Comparison of ENCODE assay signal across 1 fruit fly cellular context in genomic region chr3R:9260421-9260973, dm6.
TF ChIP-seq lines count a peak whose summit lies in the region.

Gene ATP6AP2, plus strand, starts transcription at chr3R:9260638.

TF ChIP-seq in whole organism, embryonic, 481 proteins besides CTCF, POLR2A, EP300 and RAD21 (continued from another document and continues in another):
- TF ChIP-seq fd102C (GFP tag; optimal IDR thresholded peaks at IDR 0.05; lab: Kevin White, UChicago) (no peak), CG17359 (tag; optimal IDR thresholded peaks at IDR 0.05; lab: Kevin White, UChicago) (peak; percentile 65), CG30020 (tag; optimal IDR thresholded peaks at IDR 0.05; lab: Kevin White, UChicago) (peak; percentile 84), gro (GFP tag; optimal IDR thresholded peaks at IDR 0.05; lab: Kevin White, UChicago) (peak; percentile 11), Chrac-16 (GFP tag; optimal IDR thresholded peaks at IDR 0.05; lab: Kevin White, UChicago) (peak; percentile 44), CG14050 (GFP tag; IDR thresholded peaks at IDR 0.05; lab: Robert Waterston, UW) (no peak), esg (GFP tag; conservative IDR thresholded peaks at IDR 0.05; lab: Robert Waterston, UW) (no peak), CG5180 (GFP tag; optimal IDR thresholded peaks at IDR 0.05; lab: Kevin White, UChicago) (no peak), Lhr (GFP tag; optimal IDR thresholded peaks at IDR 0.05; lab: Kevin White, UChicago) (peak; percentile 35), CG11085 (GFP tag; IDR thresholded peaks at IDR 0.05; lab: Robert Waterston, UW) (no peak), ewg (GFP tag; optimal IDR thresholded peaks at IDR 0.05; lab: Kevin White, UChicago) (peak; percentile 52), CG6254 (GFP tag; optimal IDR thresholded peaks at IDR 0.05; lab: Kevin White, UChicago) (no peak), CG2116 (GFP tag; optimal IDR thresholded peaks at IDR 0.05; lab: Kevin White, UChicago) (peak; percentile 99), BEAF-32 (GFP tag; optimal IDR thresholded peaks at IDR 0.05; lab: Kevin White, UChicago) (peak; percentile 83), CG33213 (GFP tag; optimal IDR thresholded peaks at IDR 0.05; lab: Kevin White, UChicago) (peak; percentile 10), CG9932 (GFP tag; IDR thresholded peaks at IDR 0.05; lab: Robert Waterston, UW) (peak; percentile 84), cg (GFP tag; optimal IDR thresholded peaks at IDR 0.05; lab: Kevin White, UChicago) (no peak), Adf1 (GFP tag; IDR thresholded peaks at IDR 0.05; lab: Robert Waterston, UW) (peak; percentile 32; the same call in 1 of the 2 replicates), Bgb (GFP tag; IDR thresholded peaks at IDR 0.05; lab: Robert Waterston, UW; ENCODE audit: partially characterized antibody) (peak; percentile 86), ara (GFP tag; IDR thresholded peaks at IDR 0.05; lab: Robert Waterston, UW) (no peak), Hmx (GFP tag; optimal IDR thresholded peaks at IDR 0.05; lab: Kevin White, UChicago) (no peak), lab (GFP tag; optimal IDR thresholded peaks at IDR 0.05; lab: Kevin White, UChicago) (no peak), Nf-YC (tag; optimal IDR thresholded peaks at IDR 0.05; lab: Kevin White, UChicago) (peak; percentile 70), chif (GFP tag; optimal IDR thresholded peaks at IDR 0.05; lab: Kevin White, UChicago) (no peak), NK7.1 (GFP tag; optimal IDR thresholded peaks at IDR 0.05; lab: Kevin White, UChicago) (no peak), ftz-f1 (GFP tag; optimal IDR thresholded peaks at IDR 0.05; lab: Kevin White, UChicago) (peak; percentile 5), ken (GFP tag; IDR thresholded peaks at IDR 0.05; lab: Robert Waterston, UW) (no peak; the same call in 2 of the 3 replicates), Atf6 (GFP tag; IDR thresholded peaks at IDR 0.05; lab: Robert Waterston, UW) (peak; percentile 62; the same call in 1 of the 2 replicates), CG10979 (tag; optimal IDR thresholded peaks at IDR 0.05; lab: Kevin White, UChicago) (peak; percentile 38), CG1603 (tag; optimal IDR thresholded peaks at IDR 0.05; lab: Kevin White, UChicago) (peak; percentile 49), CG2678 (tag; optimal IDR thresholded peaks at IDR 0.05; lab: Kevin White, UChicago) (no peak), Dip2 (GFP tag; IDR thresholded peaks at IDR 0.05; lab: Robert Waterston, UW) (no peak), TFAM (GFP tag; optimal IDR thresholded peaks at IDR 0.05; lab: Kevin White, UChicago) (no peak), lilli (GFP tag; optimal IDR thresholded peaks at IDR 0.05; lab: Kevin White, UChicago) (peak; percentile 58), shn (GFP tag; optimal IDR thresholded peaks at IDR 0.05; lab: Kevin White, UChicago) (no peak), Rx (GFP tag; IDR thresholded peaks at IDR 0.05; lab: Robert Waterston, UW) (no peak), CG6813 (GFP tag; optimal IDR thresholded peaks at IDR 0.05; lab: Kevin White, UChicago) (no peak), CG18476 (GFP tag; optimal IDR thresholded peaks at IDR 0.05; lab: Kevin White, UChicago) (no peak), Sox100B (GFP tag; optimal IDR thresholded peaks at IDR 0.05; lab: Kevin White, UChicago) (no peak), danr (GFP tag; IDR thresholded peaks at IDR 0.05; lab: Robert Waterston, UW) (no peak), slou (GFP tag; optimal IDR thresholded peaks at IDR 0.05; lab: Kevin White, UChicago) (peak; percentile 12), h (optimal IDR thresholded peaks at IDR 0.05; lab: Kevin White, UChicago) (no peak), CG10274 (GFP tag; optimal IDR thresholded peaks at IDR 0.05; lab: Kevin White, UChicago) (no peak), CHES-1-like (GFP tag; optimal IDR thresholded peaks at IDR 0.05; lab: Kevin White, UChicago) (peak; percentile 26), nom (GFP tag; optimal IDR thresholded peaks at IDR 0.05; lab: Kevin White, UChicago) (peak; percentile 17), br (optimal IDR thresholded peaks at IDR 0.05; lab: Kevin White, UChicago) (no peak), crp (GFP tag; optimal IDR thresholded peaks at IDR 0.05; lab: Kevin White, UChicago) (peak in 1 of 2 experiments; percentile 79), kay (GFP tag; optimal IDR thresholded peaks at IDR 0.05; lab: Kevin White, UChicago) (peak; percentile 30), rib (GFP tag; IDR thresholded peaks at IDR 0.05; lab: Robert Waterston, UW) (no peak), bsh (GFP tag; optimal IDR thresholded peaks at IDR 0.05; lab: Kevin White, UChicago) (peak in 1 of 2 experiments; percentile 54), CG7372 (GFP tag; IDR thresholded peaks at IDR 0.05; lab: Robert Waterston, UW) (no peak), CG13123 (GFP tag; optimal IDR thresholded peaks at IDR 0.05; lab: Kevin White, UChicago) (peak; percentile 16), Lpt (GFP tag; optimal IDR thresholded peaks at IDR 0.05; lab: Kevin White, UChicago) (no peak), CG12942 (GFP tag; optimal IDR thresholded peaks at IDR 0.05; lab: Kevin White, UChicago) (peak; percentile 30), row (GFP tag; IDR thresholded peaks at IDR 0.05; lab: Robert Waterston, UW) (peak; percentile 90), Optix (GFP tag; IDR thresholded peaks at IDR 0.05; lab: Robert Waterston, UW) (no peak), ac (GFP tag; optimal IDR thresholded peaks at IDR 0.05; lab: Kevin White, UChicago) (no peak), CG4854 (GFP tag; optimal IDR thresholded peaks at IDR 0.05; lab: Kevin White, UChicago) (peak; percentile 5), stwl (tag; optimal IDR thresholded peaks at IDR 0.05; lab: Kevin White, UChicago) (peak; percentile 95), Bdp1 (GFP tag; optimal IDR thresholded peaks at IDR 0.05; lab: Kevin White, UChicago) (no peak), tup (GFP tag; optimal IDR thresholded peaks at IDR 0.05; lab: Kevin White, UChicago) (no peak), CG5245 (GFP tag; optimal IDR thresholded peaks at IDR 0.05; lab: Kevin White, UChicago) (peak; percentile 6), CG4730 (GFP tag; IDR thresholded peaks at IDR 0.05; lab: Robert Waterston, UW) (no peak), chm (GFP tag; IDR thresholded peaks at IDR 0.05; lab: Robert Waterston, UW) (no peak), CG9817 (tag; optimal IDR thresholded peaks at IDR 0.05; lab: Kevin White, UChicago) (peak; percentile 49), CG4424 (GFP tag; optimal IDR thresholded peaks at IDR 0.05; lab: Kevin White, UChicago) (peak; percentile 44), emc (GFP tag; optimal IDR thresholded peaks at IDR 0.05; lab: Kevin White, UChicago) (no peak), gfzf (GFP tag; optimal IDR thresholded peaks at IDR 0.05; lab: Kevin White, UChicago) (peak; percentile 5), CG6765 (GFP tag; optimal IDR thresholded peaks at IDR 0.05; lab: Kevin White, UChicago) (peak; percentile 60), abd-A (tag; optimal IDR thresholded peaks at IDR 0.05; lab: Kevin White, UChicago) (no peak), Asciz (GFP tag; optimal IDR thresholded peaks at IDR 0.05; lab: Kevin White, UChicago) (no peak), jing (GFP tag; optimal IDR thresholded peaks at IDR 0.05; lab: Kevin White, UChicago) (no peak), salm (tag; optimal IDR thresholded peaks at IDR 0.05; lab: Kevin White, UChicago) (peak; percentile 50), CG2889 (GFP tag; IDR thresholded peaks at IDR 0.05; lab: Robert Waterston, UW) (no peak), CG16779 (GFP tag; IDR thresholded peaks at IDR 0.05; lab: Robert Waterston, UW) (no peak), sd (tag; optimal IDR thresholded peaks at IDR 0.05; lab: Kevin White, UChicago) (no peak), hth (optimal IDR thresholded peaks at IDR 0.05; lab: Kevin White, UChicago) (no peak), CG10654 (GFP tag; optimal IDR thresholded peaks at IDR 0.05; lab: Kevin White, UChicago) (peak; percentile 13), CG6272 (GFP tag; IDR thresholded peaks at IDR 0.05; lab: Robert Waterston, UW) (peak; percentile 28; the same call in 1 of the 2 replicates), Fer2 (tag; optimal IDR thresholded peaks at IDR 0.05; lab: Kevin White, UChicago) (peak; percentile 57), usp (GFP tag; optimal IDR thresholded peaks at IDR 0.05; lab: Kevin White, UChicago) (no peak), Doc2 (GFP tag; IDR thresholded peaks at IDR 0.05; lab: Robert Waterston, UW) (no peak), gt (GFP tag; IDR thresholded peaks at IDR 0.05; lab: Robert Waterston, UW) (no peak), Usf (GFP tag; optimal IDR thresholded peaks at IDR 0.05; lab: Kevin White, UChicago) (peak; percentile 72), onecut (GFP tag; IDR thresholded peaks at IDR 0.05; lab: Robert Waterston, UW) (peak; percentile 51), amos (GFP tag; IDR thresholded peaks at IDR 0.05; lab: Robert Waterston, UW; ENCODE audit: partially characterized antibody) (peak; percentile 84), ham (GFP tag; IDR thresholded peaks at IDR 0.05; lab: Robert Waterston, UW) (no peak), NFAT (GFP tag; IDR thresholded peaks at IDR 0.05; lab: Robert Waterston, UW) (peak; percentile 70; the same call in 1 of the 2 replicates), Kr (GFP tag; optimal IDR thresholded peaks at IDR 0.05; lab: Kevin White, UChicago) (no peak), nerfin-1 (tag; optimal IDR thresholded peaks at IDR 0.05; lab: Kevin White, UChicago) (peak; percentile 62), cas (GFP tag; IDR thresholded peaks at IDR 0.05; lab: Robert Waterston, UW) (peak; percentile 43; the same call in 1 of the 2 replicates), HLH3B (GFP tag; IDR thresholded peaks at IDR 0.05; lab: Robert Waterston, UW) (peak; percentile 28; the same call in 1 of the 2 replicates), gsb-n (tag; optimal IDR thresholded peaks at IDR 0.05; lab: Kevin White, UChicago) (no peak), ssp (GFP tag; IDR thresholded peaks at IDR 0.05; lab: Robert Waterston, UW) (no peak), Lim3 (GFP tag; IDR thresholded peaks at IDR 0.05; lab: Robert Waterston, UW) (no peak), schlank (tag; optimal IDR thresholded peaks at IDR 0.05; lab: Kevin White, UChicago) (no peak), CG3065 (GFP tag; optimal IDR thresholded peaks at IDR 0.05; lab: Kevin White, UChicago) (no peak), Hr78 (GFP tag; optimal IDR thresholded peaks at IDR 0.05; lab: Kevin White, UChicago) (no peak), CG10959 (GFP tag; IDR thresholded peaks at IDR 0.05; lab: Robert Waterston, UW) (no peak), dm (GFP tag; optimal IDR thresholded peaks at IDR 0.05; lab: Kevin White, UChicago) (peak; percentile 32), B-H1 (GFP tag; IDR thresholded peaks at IDR 0.05; lab: Robert Waterston, UW) (no peak), tap (tag; optimal IDR thresholded peaks at IDR 0.05; lab: Kevin White, UChicago) (no peak), nmo (GFP tag; optimal IDR thresholded peaks at IDR 0.05; lab: Kevin White, UChicago) (peak; percentile 71), inv (GFP tag; IDR thresholded peaks at IDR 0.05; lab: Robert Waterston, UW; ENCODE audit: partially characterized antibody) (peak; percentile 71), sqz (GFP tag; optimal IDR thresholded peaks at IDR 0.05; lab: Kevin White, UChicago) (no peak), Deaf1 (tag; optimal IDR thresholded peaks at IDR 0.05; lab: Kevin White, UChicago) (no peak), peb (GFP tag; IDR thresholded peaks at IDR 0.05; lab: Robert Waterston, UW) (no peak), Xrp1 (GFP tag; IDR thresholded peaks at IDR 0.05; lab: Robert Waterston, UW) (no peak), CG4820 (GFP tag; optimal IDR thresholded peaks at IDR 0.05; lab: Kevin White, UChicago) (peak; percentile 27), Eip74EF (GFP tag; optimal IDR thresholded peaks at IDR 0.05; lab: Kevin White, UChicago) (no peak), GATAe (GFP tag; conservative IDR thresholded peaks at IDR 0.05; lab: Robert Waterston, UW) (no peak), CG11456 (GFP tag; IDR thresholded peaks at IDR 0.05; lab: Robert Waterston, UW) (peak; percentile 72; the same call in 2 of the 3 replicates), ttk (GFP tag; IDR thresholded peaks at IDR 0.05; lab: Robert Waterston, UW) (no peak), Neu2 (GFP tag; optimal IDR thresholded peaks at IDR 0.05; lab: Kevin White, UChicago; ENCODE audit: borderline replicate concordance) (no peak), HmgZ (tag; optimal IDR thresholded peaks at IDR 0.05; lab: Kevin White, UChicago) (peak; percentile 80), CG14014 (GFP tag; IDR thresholded peaks at IDR 0.05; lab: Robert Waterston, UW) (peak; percentile 53; the same call in 1 of the 2 replicates), tll (GFP tag; optimal IDR thresholded peaks at IDR 0.05; lab: Kevin White, UChicago) (no peak), prd (optimal IDR thresholded peaks at IDR 0.05; lab: Kevin White, UChicago) (no peak), prd (GFP tag; IDR thresholded peaks at IDR 0.05; lab: Robert Waterston, UW) (0 out of 3 replicates have a peak, but pooled peaks have one; percentile 32), CG8924 (tag; optimal IDR thresholded peaks at IDR 0.05; lab: Kevin White, UChicago) (peak; percentile 67), CG2202 (tag; optimal IDR thresholded peaks at IDR 0.05; lab: Kevin White, UChicago) (peak; percentile 54), Dll (GFP tag; IDR thresholded peaks at IDR 0.05; lab: Robert Waterston, UW; ENCODE audit: partially characterized antibody) (peak; percentile 78; the same call in 3 of the 4 replicates), dmrt99B (tag; optimal IDR thresholded peaks at IDR 0.05; lab: Kevin White, UChicago) (no peak), pita (GFP tag; optimal IDR thresholded peaks at IDR 0.05; lab: Kevin White, UChicago) (no peak), Gsc (GFP tag; IDR thresholded peaks at IDR 0.05; lab: Robert Waterston, UW) (no peak), ash1 (GFP tag; optimal IDR thresholded peaks at IDR 0.05; lab: Kevin White, UChicago) (no peak), CG14860 (GFP tag; IDR thresholded peaks at IDR 0.05; lab: Robert Waterston, UW; ENCODE audit: partially characterized antibody) (peak; percentile 76; the same call in 2 of the 3 replicates), CG3281 (GFP tag; optimal IDR thresholded peaks at IDR 0.05; lab: Kevin White, UChicago) (peak; percentile 60), CG1024 (GFP tag; IDR thresholded peaks at IDR 0.05; lab: Robert Waterston, UW) (no peak), Spps (tag; optimal IDR thresholded peaks at IDR 0.05; lab: Kevin White, UChicago) (no peak), eve (GFP tag; optimal IDR thresholded peaks at IDR 0.05; lab: Kevin White, UChicago) (no peak), mld (GFP tag; IDR thresholded peaks at IDR 0.05; lab: Robert Waterston, UW; ENCODE audit: partially characterized antibody) (0 out of 3 replicates have a peak, but pooled peaks have one; percentile 48), phol (tag; optimal IDR thresholded peaks at IDR 0.05; lab: Kevin White, UChicago) (peak; percentile 69), chinmo (GFP tag; IDR thresholded peaks at IDR 0.05; lab: Robert Waterston, UW; ENCODE audit: partially characterized antibody) (0 out of 4 replicates have a peak, but pooled peaks have one; percentile 55)
